Worm (Caenorhabditis elegans) whole organism, late embryonic: Measurements from ENCODE around the gene molo-1.

Experiments used
- ama-1 ChIP-seq: fragments of 150-350 bp; optimal IDR thresholded peaks from 2 replicates; lab custom pipeline; 2014
- ceh-48 ChIP-seq: sonication (generic microtip); optimal IDR thresholded peaks from 2 replicates; lab custom pipeline; 2016; ENCODE audit warnings: missing genetic modification characterization, inconsistent platforms, missing compliant biosample characterization
- dmd-4 ChIP-seq: sonication (generic microtip); optimal IDR thresholded peaks from 2 replicates; lab custom pipeline; 2016; ENCODE audit warnings: borderline replicate concordance, missing genetic modification characterization, missing compliant biosample characterization
- elt-2 ChIP-seq: sonication (generic microtip); optimal IDR thresholded peaks from 2 replicates; lab custom pipeline; 2016; ENCODE audit warnings: missing genetic modification reagents, missing genetic modification characterization, missing compliant biosample characterization
- hlh-30 ChIP-seq: sonication (generic microtip); optimal IDR thresholded peaks from 2 replicates; lab custom pipeline; 2017; ENCODE audit warnings: antibody characterized with exemption, missing genetic modification characterization, missing compliant biosample characterization; ENCODE audit not compliant: insufficient read depth
- nhr-11 ChIP-seq: fragments of 150-350 bp; optimal IDR thresholded peaks from 2 replicates; lab custom pipeline; 2014; ENCODE audit warnings: missing biosample characterization, missing genetic modification characterization
- pat-9 ChIP-seq: fragments of 200-800 bp; sonication (Bioruptor generic); optimal IDR thresholded peaks from 2 replicates; lab custom pipeline; 2018; ENCODE audit warnings: mild to moderate bottlenecking, missing genetic modification characterization, moderate library complexity, missing compliant biosample characterization
- pha-4 ChIP-seq: fragments of 150-350 bp; optimal IDR thresholded peaks from 2 replicates; lab custom pipeline; 2018; ENCODE audit warnings: missing biosample characterization, missing genetic modification reagents, missing genetic modification characterization
- pqm-1 ChIP-seq: sonication (generic microtip); optimal IDR thresholded peaks from 2 replicates; lab custom pipeline; 2016; ENCODE audit warnings: missing genetic modification characterization, missing compliant biosample characterization
- syd-9 ChIP-seq: sonication (generic microtip); optimal IDR thresholded peaks from 2 replicates; lab custom pipeline; 2016; ENCODE audit warnings: mild to moderate bottlenecking, missing genetic modification characterization, moderate library complexity, missing compliant biosample characterization
- tbx-2 ChIP-seq: sonication (generic microtip); optimal IDR thresholded peaks from 2 replicates; lab custom pipeline; 2016; ENCODE audit warnings: missing genetic modification characterization, missing compliant biosample characterization
- unc-55 ChIP-seq: sonication (generic microtip); optimal IDR thresholded peaks from 2 replicates; lab custom pipeline; 2017; ENCODE audit warnings: missing biosample characterization, missing genetic modification reagents, missing genetic modification characterization
- unc-86 ChIP-seq: sonication (generic microtip); optimal IDR thresholded peaks from 2 replicates; lab custom pipeline; 2016; ENCODE audit warnings: missing genetic modification characterization, missing compliant biosample characterization

DNA sequence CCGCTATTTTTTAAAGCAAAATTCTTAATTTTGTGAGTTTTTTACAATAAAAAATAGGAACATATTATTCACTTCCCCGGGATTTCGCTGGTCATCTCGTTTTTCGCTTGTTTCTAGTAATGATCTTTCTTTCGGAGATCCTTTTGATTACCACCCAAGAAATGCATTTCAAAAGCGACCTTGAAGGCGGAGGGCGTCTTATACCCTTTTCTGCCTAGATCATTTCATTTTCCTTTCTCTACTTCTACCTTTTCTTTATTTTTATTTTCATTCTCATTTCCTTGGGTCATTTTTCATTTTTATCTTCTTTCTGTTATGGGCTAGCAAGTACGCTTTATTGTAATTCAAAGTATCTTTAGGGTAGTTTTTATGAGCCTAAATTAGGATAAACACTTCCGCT, 46.4 kb downstream of the molo-1 start:
- TF ChIP-seq unc-55 (GFP tag; lab: Kevin White, UChicago) = no peak
- no peak for TF ChIP-seq syd-9
- TF ChIP-seq pha-4 (tag; lab: Kevin White, UChicago) = no peak
- no peak for TF ChIP-seq elt-2 (tag; lab: Kevin White, UChicago)
- TF ChIP-seq unc-86 (tag; lab: Kevin White, UChicago) = no peak
- no peak for TF ChIP-seq tbx-2
- TF ChIP-seq pqm-1 (tag; lab: Kevin White, UChicago) = no peak
- TF ChIP-seq nhr-11 (tag; lab: Kevin White, UChicago) = no peak
- TF ChIP-seq ama-1 (lab: Kevin White, UChicago) = no peak
- TF ChIP-seq hlh-30 (tag; lab: Kevin White, UChicago) = no peak
- TF ChIP-seq pat-9 = no peak
- TF ChIP-seq dmd-4 = no peak
- no peak for TF ChIP-seq ceh-48 (tag; lab: Kevin White, UChicago)
